Worm (Caenorhabditis elegans): ENCODE data around the gene W08E12.6.

W08E12.6 gene

DNA sequence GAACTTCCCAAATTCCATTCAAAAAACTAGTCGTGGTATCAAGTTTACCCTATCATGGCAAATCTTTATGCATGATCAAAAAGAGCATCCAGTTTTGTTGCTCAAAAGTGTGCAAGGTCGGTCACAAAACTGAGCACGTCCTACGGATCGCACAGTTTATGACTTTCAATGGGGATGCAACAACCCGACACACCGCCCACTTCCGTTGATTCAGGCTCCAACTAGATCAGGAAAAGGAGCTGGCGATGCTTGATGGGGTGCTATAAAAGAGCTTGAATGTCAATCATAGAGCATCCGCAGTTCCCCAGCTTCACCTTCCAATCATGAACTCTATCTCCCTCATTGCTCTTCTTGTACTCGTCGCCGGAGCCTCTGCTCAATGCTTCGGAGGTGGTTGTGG lies 7.2 kb downstream of the W08E12.6 start, which contains the start of gene W08E12.2:
TSS of gene W08E12.2 (plus strand) at position 301 of the 400 bp plus-strand sequence.
- TF ChIP-seq nhr-25 (tag; optimal IDR thresholded peaks at IDR 0.05) (no peak), ceh-82 (tag; optimal IDR thresholded peaks at IDR 0.05) (no peak), snpc-4 (tag; optimal IDR thresholded peaks at IDR 0.05) (no peak), lin-11 (tag; optimal IDR thresholded peaks at IDR 0.05) (no peak), nhr-11 (tag; optimal IDR thresholded peaks at IDR 0.05) (no peak), R02D3.7 (tag; optimal IDR thresholded peaks at IDR 0.05) (no peak), mbf-1 (tag; optimal IDR thresholded peaks at IDR 0.05) (no peak), crh-2 (tag; optimal IDR thresholded peaks at IDR 0.05) (no peak), nhr-12 (tag; optimal IDR thresholded peaks at IDR 0.05) (no peak), alr-1 (tag; optimal IDR thresholded peaks at IDR 0.05) (no peak), unc-39 (tag; optimal IDR thresholded peaks at IDR 0.05) (no peak), mdl-1 (tag; optimal IDR thresholded peaks at IDR 0.05) (no peak), F13H6.1 (tag; optimal IDR thresholded peaks at IDR 0.05) (no peak)

DNA sequence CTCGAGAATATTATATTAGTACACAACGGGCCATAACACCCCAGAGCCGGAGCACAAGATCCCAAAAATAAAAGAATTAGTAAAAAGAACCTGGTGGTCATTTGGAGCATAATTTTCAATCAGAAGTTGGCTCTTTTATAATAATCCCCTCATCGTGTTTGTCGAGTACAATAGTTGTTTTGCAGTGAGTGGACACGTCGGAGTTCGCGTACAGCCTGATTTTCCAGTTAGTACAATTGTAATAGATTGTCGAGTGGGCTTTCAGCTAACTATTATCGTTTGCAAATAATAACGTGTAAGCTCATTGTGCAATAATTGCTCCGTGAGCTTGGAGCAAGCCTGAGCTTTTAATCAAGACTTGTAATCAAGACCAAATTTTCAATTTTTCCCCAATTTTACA lies 9.1 kb downstream of the W08E12.6 start, which contains the start of gene W08E12.9:
TSS of gene W08E12.9 (minus strand) at position 101 of the 400 bp plus-strand sequence.
- TF ChIP-seq lsy-2 (tag; optimal IDR thresholded peaks at IDR 0.05) (no peak), alr-1 (tag; optimal IDR thresholded peaks at IDR 0.05) (no peak), dmd-4 (tag; optimal IDR thresholded peaks at IDR 0.05) (no peak), fos-1 (tag; optimal IDR thresholded peaks at IDR 0.05) (no peak), ama-1 (optimal IDR thresholded peaks at IDR 0.05) (no peak), snpc-4 (tag; optimal IDR thresholded peaks at IDR 0.05) (no peak), sma-9 (GFP tag; optimal IDR thresholded peaks at IDR 0.05) (no peak), sma-9 (tag; optimal IDR thresholded peaks at IDR 0.05) (no peak), ceh-82 (tag; optimal IDR thresholded peaks at IDR 0.05) (no peak), egl-27 (tag; optimal IDR thresholded peaks at IDR 0.05) (no peak), unc-62 (GFP tag; optimal IDR thresholded peaks at IDR 0.05) (no peak), lin-39 (tag; optimal IDR thresholded peaks at IDR 0.05) (no peak), mbf-1 (tag; optimal IDR thresholded peaks at IDR 0.05) (no peak), nhr-77 (tag; optimal IDR thresholded peaks at IDR 0.05) (no peak), sma-3 (GFP tag; optimal IDR thresholded peaks at IDR 0.05) (no peak), mdl-1 (tag; optimal IDR thresholded peaks at IDR 0.05) (no peak)

DNA sequence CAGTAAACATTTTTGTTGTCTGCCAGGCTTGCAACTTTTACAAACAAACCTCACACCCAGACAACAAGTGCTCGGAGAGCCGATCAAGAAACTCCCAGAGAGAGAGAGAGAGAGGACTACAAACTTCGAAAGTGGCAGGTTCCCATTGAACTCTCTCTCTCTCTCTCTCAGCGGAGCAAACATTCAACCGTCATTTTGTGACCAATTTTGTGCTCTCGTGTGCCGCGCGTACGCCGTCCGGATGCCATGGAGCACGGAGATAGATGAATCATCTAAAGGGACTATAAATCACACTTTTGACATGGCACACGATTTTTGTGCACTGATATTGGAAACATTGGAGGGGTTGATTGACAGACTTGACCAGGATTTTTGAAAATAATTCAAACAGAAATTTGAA lies 10.5 kb downstream of the W08E12.6 start:
- no peak for TF ChIP-seq fos-1 (tag; optimal IDR thresholded peaks at IDR 0.05)
- no peak for TF ChIP-seq Y55F3AM.14 (GFP tag; optimal IDR thresholded peaks at IDR 0.05)
- no peak for TF ChIP-seq sem-4 (tag; optimal IDR thresholded peaks at IDR 0.05)
- peak; percentile 28 for TF ChIP-seq F13H6.1 (tag; optimal IDR thresholded peaks at IDR 0.05)
- TF ChIP-seq nhr-25 (tag; optimal IDR thresholded peaks at IDR 0.05), result no peak

DNA sequence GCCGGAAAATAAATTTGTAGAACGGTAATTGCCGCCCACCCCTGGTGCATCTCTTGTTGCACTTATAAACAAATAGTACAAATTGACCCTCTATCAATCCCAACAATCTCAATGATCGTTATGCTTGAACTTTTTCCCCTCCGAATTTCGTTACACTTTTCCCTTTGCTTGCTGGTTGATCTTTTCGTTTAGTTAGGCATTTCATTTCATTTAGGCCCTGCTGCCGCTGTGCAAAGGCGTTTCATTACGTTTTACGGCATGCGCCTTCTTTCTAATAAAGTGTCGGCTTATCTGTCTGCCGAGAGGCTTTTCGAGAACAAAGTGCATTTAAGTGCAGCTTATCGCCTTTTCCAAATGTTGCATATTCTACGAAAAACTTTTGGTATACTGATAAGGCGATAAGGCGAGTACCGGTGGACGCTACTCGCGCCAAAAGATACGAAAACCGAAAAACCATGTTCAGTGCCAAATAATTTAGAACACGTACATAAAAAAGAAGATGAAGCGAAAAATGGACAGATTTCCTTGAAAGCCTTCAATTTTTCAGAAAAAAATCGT lies 12.3 kb downstream of the W08E12.6 start:
- TF ChIP-seq R02D3.7 (tag; optimal IDR thresholded peaks at IDR 0.05), result no peak
- TF ChIP-seq sma-9 (GFP tag; optimal IDR thresholded peaks at IDR 0.05), result peak; percentile 41
- TF ChIP-seq sma-9 (tag; optimal IDR thresholded peaks at IDR 0.05), result no peak

DNA sequence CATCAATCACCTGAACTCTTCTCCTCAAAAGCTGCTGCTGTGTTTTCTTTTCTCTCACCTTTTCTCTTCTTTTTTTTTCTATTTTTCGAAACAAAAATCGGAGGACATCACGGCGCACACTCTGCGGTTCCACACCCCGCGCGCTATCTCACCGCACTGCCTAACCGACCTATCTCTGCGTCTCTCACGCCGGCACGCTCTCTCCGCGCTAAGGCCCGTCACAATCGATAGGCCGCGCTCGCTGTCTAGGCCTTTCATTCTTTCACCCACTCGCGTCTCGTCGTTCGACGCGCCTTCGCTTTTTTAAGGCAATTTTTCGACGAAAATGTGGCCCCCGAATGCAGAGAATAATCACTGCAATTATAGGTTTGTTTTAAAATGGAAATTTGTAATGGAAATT lies 12.8 kb downstream of the W08E12.6 start, which contains the start of gene zip-11:
TSS of gene zip-11 (plus strand) at position 34 of the 400 bp plus-strand sequence.
- TF ChIP-seq lin-11 (tag; optimal IDR thresholded peaks at IDR 0.05) (no peak), nhr-25 (tag; optimal IDR thresholded peaks at IDR 0.05) (peak; percentile 54), lin-39 (tag; optimal IDR thresholded peaks at IDR 0.05) (no peak), mbf-1 (tag; optimal IDR thresholded peaks at IDR 0.05) (no peak), sem-4 (tag; optimal IDR thresholded peaks at IDR 0.05) (no peak), sma-9 (GFP tag; optimal IDR thresholded peaks at IDR 0.05) (peak; percentile 43), sma-9 (tag; optimal IDR thresholded peaks at IDR 0.05) (no peak), ceh-82 (tag; optimal IDR thresholded peaks at IDR 0.05) (no peak), nhr-129 (tag; optimal IDR thresholded peaks at IDR 0.05) (peak; percentile 32), C34F6.9 (tag; optimal IDR thresholded peaks at IDR 0.05) (peak; percentile 69), lsy-2 (tag; optimal IDR thresholded peaks at IDR 0.05) (peak; percentile 51 to 77), nhr-21 (tag; optimal IDR thresholded peaks at IDR 0.05) (peak; percentile 58), ama-1 (optimal IDR thresholded peaks at IDR 0.05) (no peak), lin-13 (GFP tag; optimal IDR thresholded peaks at IDR 0.05) (peak; percentile 44), blmp-1 (tag; optimal IDR thresholded peaks at IDR 0.05; ENCODE audit: insufficient read depth) (peak; percentile 18), egl-27 (tag; optimal IDR thresholded peaks at IDR 0.05) (no peak), mdl-1 (tag; optimal IDR thresholded peaks at IDR 0.05) (peak in 1 of 2 experiments; percentile 63), Y55F3AM.14 (GFP tag; optimal IDR thresholded peaks at IDR 0.05) (no peak), sma-3 (GFP tag; optimal IDR thresholded peaks at IDR 0.05) (peak; percentile 78), nhr-6 (tag; optimal IDR thresholded peaks at IDR 0.05) (no peak), fos-1 (tag; optimal IDR thresholded peaks at IDR 0.05) (peak; percentile 21), ztf-1 (GFP tag; conservative IDR thresholded peaks at IDR 0.05) (no peak), nhr-77 (tag; optimal IDR thresholded peaks at IDR 0.05) (no peak), nhr-237 (tag; optimal IDR thresholded peaks at IDR 0.05) (no peak), ceh-16 (tag; optimal IDR thresholded peaks at IDR 0.05) (no peak), unc-62 (GFP tag; optimal IDR thresholded peaks at IDR 0.05) (no peak), snpc-4 (tag; optimal IDR thresholded peaks at IDR 0.05) (no peak), dmd-4 (tag; optimal IDR thresholded peaks at IDR 0.05) (no peak), nhr-12 (tag; optimal IDR thresholded peaks at IDR 0.05) (no peak), nhr-23 (tag; optimal IDR thresholded peaks at IDR 0.05) (no peak), gmeb-1 (tag; optimal IDR thresholded peaks at IDR 0.05) (peak; percentile 64), R02D3.7 (tag; optimal IDR thresholded peaks at IDR 0.05) (no peak), F13H6.1 (tag; optimal IDR thresholded peaks at IDR 0.05) (peak; percentile 64), alr-1 (tag; optimal IDR thresholded peaks at IDR 0.05) (no peak), elt-1 (tag; optimal IDR thresholded peaks at IDR 0.05) (no peak), nhr-10 (tag; optimal IDR thresholded peaks at IDR 0.05) (no peak), skn-1 (tag; optimal IDR thresholded peaks at IDR 0.05) (no peak)

All from whole organism, L2 larva.